Worm (Caenorhabditis elegans) whole organism, midembryonic: Measurements from ENCODE around the gene F10C1.8.

Experiments used
- flt-1 ChIP-seq: fragments of 200-800 bp; sonication (Bioruptor generic); IDR thresholded peaks from 2 replicates; pipeline ENCODE4 v1.3.6; 2022; ENCODE audit warnings: missing genetic modification characterization, missing compliant biosample characterization
- klf-2 ChIP-seq: fragments of 200-800 bp; sonication (Bioruptor generic); conservative IDR thresholded peaks from 2 replicates; pipeline ENCODE4 v1.3.6; 2022; ENCODE audit warnings: missing genetic modification reagents, missing genetic modification characterization, missing compliant biosample characterization
- med-1 ChIP-seq: sonication (generic microtip); optimal IDR thresholded peaks from 2 replicates; lab custom pipeline; 2017; ENCODE audit warnings: missing genetic modification characterization, mild to moderate bottlenecking, missing compliant biosample characterization, antibody characterized with exemption, missing genetic modification reagents; ENCODE audit not compliant: insufficient read depth

DNA sequence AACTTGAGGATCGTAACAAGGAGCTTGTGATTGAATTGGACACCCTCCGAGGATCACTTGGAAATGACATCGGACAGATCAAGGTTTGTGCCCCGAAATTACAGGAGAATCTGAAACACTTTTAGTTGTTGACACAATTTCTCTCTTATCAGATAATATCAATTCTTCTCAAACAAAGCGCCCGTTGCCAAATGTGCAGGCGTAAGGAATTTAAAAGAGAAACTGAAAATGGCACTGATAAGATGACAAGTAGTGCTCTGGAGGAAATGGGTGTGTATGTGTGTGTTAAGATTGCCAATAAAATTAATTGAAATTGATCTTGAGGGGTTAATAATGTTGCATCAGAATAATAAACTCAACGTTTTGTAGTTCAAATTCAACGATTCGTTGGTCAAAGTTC, 2.9 kb upstream of the F10C1.8 start:
- TF ChIP-seq med-1 (GFP tag; lab: Kevin White, UChicago) = no peak
- no peak for TF ChIP-seq klf-2 (GFP tag; lab: Robert Waterston, UW)
- no peak for TF ChIP-seq flt-1 (GFP tag; lab: Robert Waterston, UW)
